Worm (Caenorhabditis elegans) whole organism, L1 larva: ENCODE measurements around the gene catp-8.

Source experiments
- ceh-82 ChIP-seq, 3 experiments: fragments of 150-350 bp in 1 of 3; sonication (generic microtip) in 2 of 3; optimal IDR thresholded peaks; 2 replicates each; lab custom pipeline; 2014 to 2017; ENCODE audit warnings: missing biosample characterization in 3 of 3, missing genetic modification characterization in 3 of 3
- elt-2 ChIP-seq: sonication (generic microtip); optimal IDR thresholded peaks from 2 replicates; lab custom pipeline; 2016; ENCODE audit warnings: missing genetic modification characterization, mild to moderate bottlenecking, inconsistent platforms, missing compliant biosample characterization, missing genetic modification reagents
- mep-1 ChIP-seq: fragments of 150-350 bp; optimal IDR thresholded peaks from 2 replicates; lab custom pipeline; 2014; ENCODE audit warnings: missing biosample characterization, missing genetic modification characterization
- nhr-12 ChIP-seq: sonication (generic microtip); optimal IDR thresholded peaks from 2 replicates; lab custom pipeline; 2017; ENCODE audit warnings: missing biosample characterization, missing genetic modification characterization
- skn-1 ChIP-seq: fragments of 150-350 bp; optimal IDR thresholded peaks from 2 replicates; lab custom pipeline; 2014; ENCODE audit warnings: missing biosample characterization, missing genetic modification characterization
- unc-130 ChIP-seq: fragments of 150-350 bp; optimal IDR thresholded peaks from 2 replicates; lab custom pipeline; 2017; ENCODE audit warnings: missing biosample characterization, missing genetic modification characterization, inconsistent platforms

DNA sequence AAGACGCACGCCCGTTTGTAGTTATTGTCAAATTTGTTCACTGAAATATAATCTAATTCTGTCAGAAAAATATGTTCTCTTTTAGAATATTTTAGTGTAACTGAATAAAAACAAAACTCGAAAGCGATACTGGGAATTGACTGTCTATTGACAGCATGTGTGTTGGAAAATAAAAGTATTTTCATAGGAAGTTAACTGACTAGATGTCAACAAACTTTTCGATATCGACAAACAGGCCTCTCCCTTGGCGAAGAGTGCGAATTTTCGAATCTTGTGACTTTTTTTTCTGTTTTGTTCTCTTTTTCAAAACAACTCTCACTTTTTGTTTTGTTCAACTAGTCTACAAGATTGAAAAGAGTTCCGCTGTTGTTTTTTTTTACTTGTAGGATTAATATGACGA lies 40.8 kb downstream of the catp-8 start:
- no peak for TF ChIP-seq elt-2 (tag; lab: Kevin White, UChicago)
- TF ChIP-seq skn-1 (tag; lab: Kevin White, UChicago): no peak
- TF ChIP-seq nhr-12 (tag; lab: Kevin White, UChicago): no peak
- no peak for TF ChIP-seq ceh-82 (tag; optimal IDR thresholded peaks at IDR 0.05; lab: Kevin White, UChicago)
- no peak for TF ChIP-seq mep-1 (tag; lab: Kevin White, UChicago)
- no peak for TF ChIP-seq unc-130 (tag; lab: Kevin White, UChicago)
